Fruit fly (Drosophila melanogaster): Measurements from ENCODE around the gene Sry-alpha.
A peak's percentile ranks its signal among the peaks of the same experiment; 100 is the strongest.

Gene Sry-alpha

DNA sequence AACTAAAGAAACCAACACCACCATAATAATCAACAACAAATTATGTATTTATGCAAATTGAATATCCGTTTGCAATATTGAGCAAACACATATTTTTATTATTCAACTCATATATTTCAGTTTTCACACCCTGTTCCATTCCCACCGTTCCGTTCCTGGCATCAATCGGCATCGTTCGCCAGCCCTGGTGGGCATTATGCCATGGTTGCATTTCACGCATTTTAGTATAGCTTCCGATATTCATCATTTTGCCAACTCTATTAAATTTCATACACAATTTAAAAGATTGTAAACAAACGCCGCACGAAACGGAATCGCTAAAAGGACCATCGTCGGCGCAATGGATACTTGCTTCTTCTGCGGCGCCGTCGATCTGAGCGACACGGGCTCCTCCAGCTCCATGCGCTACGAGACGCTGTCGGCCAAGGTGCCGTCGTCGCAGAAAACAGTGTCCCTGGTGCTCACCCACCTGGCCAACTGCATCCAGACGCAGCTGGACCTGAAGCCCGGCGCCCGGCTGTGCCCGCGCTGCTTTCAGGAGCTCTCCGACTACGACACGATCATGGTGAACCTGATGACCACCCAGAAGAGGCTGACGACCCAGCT, 3.7 kb downstream of the Sry-alpha start, which contains the start of gene Sry-delta:
TSS of gene Sry-delta (plus strand) at position 203 of the 606 bp plus-strand sequence.
- no peak for TF ChIP-seq fru (GFP tag; optimal IDR thresholded peaks at IDR 0.05)
- TF ChIP-seq brk (GFP tag; optimal IDR thresholded peaks at IDR 0.05), result no peak
- peak; percentile 97 for TF ChIP-seq Hr83 (GFP tag; optimal IDR thresholded peaks at IDR 0.05; ENCODE audit: poor library complexity, severe bottlenecking)
- TF ChIP-seq N (GFP tag; optimal IDR thresholded peaks at IDR 0.05), result no peak
- TF ChIP-seq psq (GFP tag; optimal IDR thresholded peaks at IDR 0.05), result peak; percentile 35
- TF ChIP-seq Sp1 (GFP tag; optimal IDR thresholded peaks at IDR 0.05), result peak; percentile 71
- peak; percentile 18 for TF ChIP-seq Dif (GFP tag; optimal IDR thresholded peaks at IDR 0.05; ENCODE audit: partially characterized antibody)
- peak; percentile 61 for TF ChIP-seq OdsH (GFP tag; optimal IDR thresholded peaks at IDR 0.05)
- peak; percentile 5 for TF ChIP-seq CG32264 (GFP tag; optimal IDR thresholded peaks at IDR 0.05)
- TF ChIP-seq dmrt93B (GFP tag; optimal IDR thresholded peaks at IDR 0.05), result no peak
- no peak for TF ChIP-seq Hnf4 (GFP tag; optimal IDR thresholded peaks at IDR 0.05)
- TF ChIP-seq h (GFP tag; optimal IDR thresholded peaks at IDR 0.05), result no peak
- no peak for TF ChIP-seq Mio (GFP tag; optimal IDR thresholded peaks at IDR 0.05)
- no peak for TF ChIP-seq tai (GFP tag; optimal IDR thresholded peaks at IDR 0.05)
- TF ChIP-seq rgr (GFP tag; optimal IDR thresholded peaks at IDR 0.05), result peak; percentile 80
- no peak for TF ChIP-seq sage (GFP tag; optimal IDR thresholded peaks at IDR 0.05)
- no peak for TF ChIP-seq br (GFP tag; optimal IDR thresholded peaks at IDR 0.05)
- TF ChIP-seq lola (GFP tag; optimal IDR thresholded peaks at IDR 0.05), result no peak
- no peak for TF ChIP-seq Hr78 (GFP tag; optimal IDR thresholded peaks at IDR 0.05)
- no peak for TF ChIP-seq GATAd (GFP tag; optimal IDR thresholded peaks at IDR 0.05)
- TF ChIP-seq HLH106 (tag; optimal IDR thresholded peaks at IDR 0.05), result peak; percentile 75
- TF ChIP-seq usp (GFP tag; optimal IDR thresholded peaks at IDR 0.05), result no peak
- no peak for TF ChIP-seq Vsx2 (GFP tag; optimal IDR thresholded peaks at IDR 0.05; ENCODE audit: partially characterized antibody)
- TF ChIP-seq dsf (GFP tag; optimal IDR thresholded peaks at IDR 0.05; ENCODE audit: borderline replicate concordance), result peak; percentile 43
- TF ChIP-seq sv (GFP tag; optimal IDR thresholded peaks at IDR 0.05), result peak; percentile 81
- TF ChIP-seq jim (GFP tag; optimal IDR thresholded peaks at IDR 0.05), result no peak
- TF ChIP-seq ey (GFP tag; optimal IDR thresholded peaks at IDR 0.05), result peak; percentile 73
- peak in 1 of 2 experiments; percentile 87 for TF ChIP-seq foxo (GFP tag; optimal IDR thresholded peaks at IDR 0.05)
- no peak for TF ChIP-seq pan (optimal IDR thresholded peaks at IDR 0.05)
- no peak for TF ChIP-seq Jra (GFP tag; optimal IDR thresholded peaks at IDR 0.05)
- TF ChIP-seq Abd-B (GFP tag; optimal IDR thresholded peaks at IDR 0.05), result no peak
- no peak for TF ChIP-seq CrebA (GFP tag; optimal IDR thresholded peaks at IDR 0.05; ENCODE audit: borderline replicate concordance)
- TF ChIP-seq CG9705 (GFP tag; optimal IDR thresholded peaks at IDR 0.05), result peak; percentile 70
- no peak for TF ChIP-seq dl (GFP tag; optimal IDR thresholded peaks at IDR 0.05; ENCODE audit: insufficient read depth in 1 of 2, partially characterized antibody in 2 of 2)
- TF ChIP-seq Dfd (GFP tag; optimal IDR thresholded peaks at IDR 0.05), result no peak
- no peak for TF ChIP-seq woc (GFP tag; optimal IDR thresholded peaks at IDR 0.05)
- TF ChIP-seq Rel (GFP tag; optimal IDR thresholded peaks at IDR 0.05), result no peak
- no peak for TF ChIP-seq Rel (tag; optimal IDR thresholded peaks at IDR 0.05)
- TF ChIP-seq Myc (optimal IDR thresholded peaks at IDR 0.05), result no peak

DNA sequence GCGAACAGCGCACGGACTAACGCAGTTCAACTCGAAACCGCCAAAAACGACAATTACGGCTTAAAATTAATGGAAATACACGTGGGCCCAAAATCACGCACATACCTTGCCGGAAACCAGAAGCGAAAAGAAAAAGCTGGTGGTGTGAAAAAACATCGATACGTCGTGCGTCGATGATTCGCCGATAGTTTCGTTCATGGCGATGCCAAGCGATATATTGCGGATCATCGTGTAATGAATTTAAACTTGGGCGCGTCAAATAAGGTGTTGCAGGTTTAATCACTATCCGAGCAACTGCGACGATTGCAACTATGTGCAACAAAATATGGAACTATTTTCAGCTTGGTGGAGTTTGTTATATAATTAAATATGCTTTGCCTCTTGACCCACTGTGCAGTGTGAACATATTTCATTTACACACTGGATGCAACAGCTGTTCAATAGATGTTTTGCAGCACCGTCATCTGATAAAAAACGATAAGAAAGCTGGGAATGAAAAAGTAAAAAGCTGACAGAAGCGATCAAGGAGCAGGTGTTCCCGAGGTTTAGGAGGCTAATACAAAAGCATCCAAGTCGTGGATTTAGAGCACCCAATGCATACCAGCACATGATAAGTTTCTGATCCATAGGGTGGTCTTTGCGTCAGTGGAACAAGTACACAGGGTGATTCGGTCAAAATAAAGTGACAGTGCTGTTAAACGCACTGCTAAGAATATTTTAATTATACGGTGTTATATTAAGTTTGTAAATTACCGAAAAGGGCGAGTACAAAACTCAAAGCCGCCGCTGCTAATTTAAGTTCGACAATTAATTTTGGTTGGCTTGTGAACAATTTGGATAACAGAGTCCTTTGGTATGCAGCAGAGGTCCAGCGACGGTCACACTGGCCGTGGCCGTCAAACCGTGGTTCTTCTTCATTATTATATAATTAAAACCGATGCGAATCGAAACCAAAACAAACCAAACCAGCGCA, 6.8 kb downstream of the Sry-alpha start, which contains the start of the genes RpL32 and CG7943:
TSS of gene RpL32 (minus strand) at position 133 of the 973 bp plus-strand sequence.
TSS of gene CG7943 (plus strand) at position 442 of the 973 bp plus-strand sequence.
- TF ChIP-seq Mio (GFP tag; optimal IDR thresholded peaks at IDR 0.05) (peak; percentile 74), fru (GFP tag; optimal IDR thresholded peaks at IDR 0.05) (peak; percentile 96), sage (GFP tag; optimal IDR thresholded peaks at IDR 0.05) (peak; percentile 88), woc (GFP tag; optimal IDR thresholded peaks at IDR 0.05) (peak; percentile 93), tai (GFP tag; optimal IDR thresholded peaks at IDR 0.05) (no peak), brk (GFP tag; optimal IDR thresholded peaks at IDR 0.05) (no peak), Rel (GFP tag; optimal IDR thresholded peaks at IDR 0.05) (no peak), Rel (tag; optimal IDR thresholded peaks at IDR 0.05) (peak; percentile 67), foxo (GFP tag; optimal IDR thresholded peaks at IDR 0.05) (peak; percentile 84 to 96), GATAd (GFP tag; optimal IDR thresholded peaks at IDR 0.05) (peak; percentile 90), Abd-B (GFP tag; optimal IDR thresholded peaks at IDR 0.05) (no peak), HLH106 (tag; optimal IDR thresholded peaks at IDR 0.05) (peak; percentile 95), Vsx2 (GFP tag; optimal IDR thresholded peaks at IDR 0.05; ENCODE audit: partially characterized antibody) (no peak), Hr83 (GFP tag; optimal IDR thresholded peaks at IDR 0.05; ENCODE audit: poor library complexity, severe bottlenecking) (peak; percentile 99), CG32264 (GFP tag; optimal IDR thresholded peaks at IDR 0.05) (peak; percentile 94), br (GFP tag; optimal IDR thresholded peaks at IDR 0.05) (peak; percentile 95), sv (GFP tag; optimal IDR thresholded peaks at IDR 0.05) (peak; percentile 82), N (GFP tag; optimal IDR thresholded peaks at IDR 0.05) (no peak), h (GFP tag; optimal IDR thresholded peaks at IDR 0.05) (peak; percentile 97), Hr78 (GFP tag; optimal IDR thresholded peaks at IDR 0.05) (no peak), pan (optimal IDR thresholded peaks at IDR 0.05) (no peak), psq (GFP tag; optimal IDR thresholded peaks at IDR 0.05) (peak; percentile 83), Jra (GFP tag; optimal IDR thresholded peaks at IDR 0.05) (peak; percentile 93), Dif (GFP tag; optimal IDR thresholded peaks at IDR 0.05; ENCODE audit: partially characterized antibody) (no peak), Dfd (GFP tag; optimal IDR thresholded peaks at IDR 0.05) (no peak), jim (GFP tag; optimal IDR thresholded peaks at IDR 0.05) (peak; percentile 34), CG9705 (GFP tag; optimal IDR thresholded peaks at IDR 0.05) (peak; percentile 96), dl (GFP tag; optimal IDR thresholded peaks at IDR 0.05; ENCODE audit: insufficient read depth in 1 of 2, partially characterized antibody in 2 of 2) (no peak), Myc (optimal IDR thresholded peaks at IDR 0.05) (peak; percentile 76), dsf (GFP tag; optimal IDR thresholded peaks at IDR 0.05; ENCODE audit: borderline replicate concordance) (peak; percentile 89), OdsH (GFP tag; optimal IDR thresholded peaks at IDR 0.05) (peak; percentile 91), ey (GFP tag; optimal IDR thresholded peaks at IDR 0.05) (peak; percentile 89), rgr (GFP tag; optimal IDR thresholded peaks at IDR 0.05) (peak; percentile 95), dmrt93B (GFP tag; optimal IDR thresholded peaks at IDR 0.05) (peak; percentile 97), CrebA (GFP tag; optimal IDR thresholded peaks at IDR 0.05; ENCODE audit: borderline replicate concordance) (no peak), Hnf4 (GFP tag; optimal IDR thresholded peaks at IDR 0.05) (peak; percentile 95)

All from whole organism, wandering third instar larva.